Fruit fly (Drosophila melanogaster): ENCODE data around the gene raskol.

dm6 chrX:17713740-17714135, 3.8 kb downstream of the raskol start:
- TF ChIP-seq h (optimal IDR thresholded peaks at IDR 0.05) (no peak), insv (optimal IDR thresholded peaks at IDR 0.05) (no peak), psq (optimal IDR thresholded peaks at IDR 0.05) (no peak), Myc (optimal IDR thresholded peaks at IDR 0.05) (no peak), ttk (optimal IDR thresholded peaks at IDR 0.05) (no peak)
